Worm (Caenorhabditis elegans) whole organism, midembryonic: Measurements from ENCODE around the gene K02D10.2.

Experiments used
- T22C8.4 ChIP-seq: fragments of 200-800 bp; sonication (Bioruptor generic); IDR thresholded peaks from 2 replicates; pipeline ENCODE4 v1.3.6; 2022; ENCODE audit warnings: missing genetic modification characterization, missing compliant biosample characterization
- cog-1 ChIP-seq: sonication (generic microtip); optimal IDR thresholded peaks from 2 replicates; lab custom pipeline; 2016; ENCODE audit warnings: missing genetic modification characterization, missing compliant biosample characterization
- flt-1 ChIP-seq: fragments of 200-800 bp; sonication (Bioruptor generic); IDR thresholded peaks from 2 replicates; pipeline ENCODE4 v1.3.6; 2022; ENCODE audit warnings: missing genetic modification characterization, missing compliant biosample characterization
- klf-2 ChIP-seq: fragments of 200-800 bp; sonication (Bioruptor generic); conservative IDR thresholded peaks from 2 replicates; pipeline ENCODE4 v1.3.6; 2022; ENCODE audit warnings: missing genetic modification reagents, missing genetic modification characterization, missing compliant biosample characterization
- med-1 ChIP-seq: sonication (generic microtip); optimal IDR thresholded peaks from 2 replicates; lab custom pipeline; 2017; ENCODE audit warnings: missing genetic modification characterization, mild to moderate bottlenecking, missing compliant biosample characterization, antibody characterized with exemption, missing genetic modification reagents; ENCODE audit not compliant: insufficient read depth
- ref-1 ChIP-seq: fragments of 200-800 bp; sonication (Bioruptor generic); conservative IDR thresholded peaks from 2 replicates; pipeline ENCODE4 v1.3.6; 2022; ENCODE audit warnings: missing genetic modification reagents, missing genetic modification characterization, missing compliant biosample characterization
- ztf-23 ChIP-seq: fragments of 200-800 bp; sonication (Bioruptor generic); IDR thresholded peaks from 2 replicates; pipeline ENCODE4 v1.3.6; 2022; ENCODE audit warnings: missing genetic modification reagents, missing genetic modification characterization, missing compliant biosample characterization
- ztf-29 ChIP-seq: fragments of 200-800 bp; sonication (Bioruptor generic); IDR thresholded peaks from 2 replicates; pipeline ENCODE4 v1.3.6; 2022; ENCODE audit warnings: missing genetic modification reagents, missing genetic modification characterization, missing compliant biosample characterization

ce11 chrIII:8765030-8765429 is 6.0 kb downstream of the K02D10.2 start:
- TF ChIP-seq cog-1 (tag; lab: Kevin White, UChicago) (no peak), T22C8.4 (GFP tag; lab: Robert Waterston, UW) (no peak), klf-2 (GFP tag; lab: Robert Waterston, UW) (no peak), med-1 (no peak), ref-1 (GFP tag; lab: Robert Waterston, UW) (no peak), ztf-29 (GFP tag; lab: Robert Waterston, UW) (no peak), ztf-23 (no peak), flt-1 (GFP tag; lab: Robert Waterston, UW) (no peak)
